Worm (Caenorhabditis elegans) whole organism, L4 larva: ENCODE results near the gene rbg-3.

Source experiments
- D1046.2 ChIP-seq: fragments of 200-800 bp; sonication (Bioruptor generic); IDR thresholded peaks from 2 replicates; pipeline ENCODE4 v1.3.6; 2022; ENCODE audit warnings: missing genetic modification characterization, missing compliant biosample characterization
- F10B5.3 ChIP-seq: sonication (generic microtip); optimal IDR thresholded peaks from 2 replicates; lab custom pipeline; 2016; ENCODE audit warnings: mild to moderate bottlenecking, missing genetic modification characterization, missing compliant biosample characterization
- F37D6.2 ChIP-seq: sonication (generic microtip); optimal IDR thresholded peaks from 2 replicates; lab custom pipeline; 2016; ENCODE audit warnings: mild to moderate bottlenecking, missing genetic modification characterization, missing compliant biosample characterization
- R02D3.7 ChIP-seq: fragments of 150-350 bp; sonication (generic microtip); optimal IDR thresholded peaks from 3 replicates; lab custom pipeline; 2014; ENCODE audit warnings: missing biosample characterization, missing genetic modification characterization
- T26A8.4 ChIP-seq: fragments of 200-800 bp; sonication (Bioruptor generic); IDR thresholded peaks from 2 replicates; pipeline ENCODE4 v1.3.6; 2022; ENCODE audit warnings: missing genetic modification characterization, missing compliant biosample characterization
- aha-1 ChIP-seq: fragments of 150-350 bp; peaks from one replicate; lab custom pipeline; 2014; ENCODE audit warnings: missing biosample characterization, missing genetic modification characterization
- ama-1 ChIP-seq: fragments of 150-350 bp; optimal IDR thresholded peaks from 2 replicates; lab custom pipeline; 2014; ENCODE audit warnings: inconsistent platforms, mixed read lengths
- ceh-32 ChIP-seq: sonication (generic microtip); optimal IDR thresholded peaks from 2 replicates; lab custom pipeline; 2016; ENCODE audit warnings: mild to moderate bottlenecking, missing genetic modification characterization, missing compliant biosample characterization; ENCODE audit not compliant: poor library complexity
- ctbp-1 ChIP-seq: fragments of 200-800 bp; sonication (Bioruptor generic); IDR thresholded peaks from 2 replicates; pipeline ENCODE4 v1.3.6; 2022; ENCODE audit warnings: missing genetic modification reagents, missing genetic modification characterization, missing compliant biosample characterization
- daf-16 ChIP-seq, 3 experiments: sonication (generic microtip); optimal IDR thresholded peaks; 2 replicates each; lab custom pipeline; 2016 to 2017; ENCODE audit warnings: missing genetic modification characterization in 3 of 3, missing genetic modification reagents in 3 of 3, mild to moderate bottlenecking in 2 of 3, missing compliant biosample characterization in 2 of 3, missing biosample characterization in 1 of 3, moderate library complexity in 1 of 3
- dmd-6 ChIP-seq: fragments of 200-800 bp; sonication (Bioruptor generic); IDR thresholded peaks from 2 replicates; pipeline ENCODE4 v1.3.6; 2022; ENCODE audit warnings: missing genetic modification reagents, missing genetic modification characterization, missing compliant biosample characterization
- dmd-8 ChIP-seq: fragments of 200-800 bp; sonication (Bioruptor generic); IDR thresholded peaks from 2 replicates; pipeline ENCODE4 v1.3.6; 2022; ENCODE audit warnings: missing genetic modification characterization, missing compliant biosample characterization
- dpl-1 ChIP-seq: fragments of 150-350 bp; optimal IDR thresholded peaks from 2 replicates; lab custom pipeline; 2014; ENCODE audit warnings: missing biosample characterization, missing genetic modification reagents, missing genetic modification characterization
- duxl-1 ChIP-seq: sonication (generic microtip); optimal IDR thresholded peaks from 2 replicates; lab custom pipeline; 2016; ENCODE audit warnings: mild to moderate bottlenecking, missing genetic modification characterization, moderate library complexity, missing compliant biosample characterization; ENCODE audit not compliant: poor library complexity
- egl-43 ChIP-seq: fragments of 200-800 bp; sonication (Bioruptor generic); IDR thresholded peaks from 2 replicates; pipeline ENCODE4 v1.3.6; 2022; ENCODE audit warnings: missing genetic modification reagents, missing genetic modification characterization, missing compliant biosample characterization
- fkh-10 ChIP-seq: fragments of 150-350 bp; optimal IDR thresholded peaks from 2 replicates; lab custom pipeline; 2014; ENCODE audit warnings: missing biosample characterization, missing genetic modification reagents, missing genetic modification characterization
- hif-1 ChIP-seq, 2 experiments: sonication (generic microtip); optimal IDR thresholded peaks; 2 replicates each; lab custom pipeline; 2016 to 2017; ENCODE audit warnings: missing compliant biosample characterization in 2 of 2, missing genetic modification characterization in 2 of 2, missing genetic modification reagents in 2 of 2, missing genotype in 2 of 2, mild to moderate bottlenecking in 1 of 2
- hlh-11 ChIP-seq: fragments of 200-800 bp; sonication (Bioruptor generic); optimal IDR thresholded peaks from 2 replicates; lab custom pipeline; 2018; ENCODE audit warnings: mild to moderate bottlenecking, missing genetic modification characterization, missing compliant biosample characterization
- hmg-1.1 ChIP-seq: fragments of 200-800 bp; sonication (Bioruptor generic); IDR thresholded peaks from 2 replicates; pipeline ENCODE4 v1.3.6; 2022; ENCODE audit warnings: missing genetic modification reagents, missing genetic modification characterization, missing compliant biosample characterization
- lin-13 ChIP-seq: fragments of 150-350 bp; optimal IDR thresholded peaks from 2 replicates; lab custom pipeline; 2014; ENCODE audit warnings: missing biosample characterization, missing genetic modification reagents, missing genetic modification characterization
- lin-38 ChIP-seq: fragments of 200-800 bp; sonication (Bioruptor generic); IDR thresholded peaks from 2 replicates; pipeline ENCODE4 v1.3.6; 2022; ENCODE audit warnings: missing genetic modification reagents, missing genetic modification characterization, missing compliant biosample characterization
- lin-39 ChIP-seq: fragments of 150-350 bp; optimal IDR thresholded peaks from 2 replicates; lab custom pipeline; 2014; ENCODE audit warnings: missing biosample characterization, missing genetic modification reagents, missing genetic modification characterization
- lsy-2 ChIP-seq, 2 experiments: fragments of 150-350 bp in 1 of 2; sonication (generic microtip) in 1 of 2; optimal IDR thresholded peaks; 2 replicates each; lab custom pipeline; 2014 to 2017; ENCODE audit warnings: missing biosample characterization in 2 of 2, missing genetic modification characterization in 2 of 2
- mdl-1 ChIP-seq, 2 experiments: fragments of 150-350 bp in 1 of 2; sonication (generic microtip) in 1 of 2; optimal IDR thresholded peaks; 2 replicates each; lab custom pipeline; 2014 to 2017; ENCODE audit warnings: missing biosample characterization in 2 of 2, missing genetic modification characterization in 2 of 2
- mdt-29 ChIP-seq: fragments of 200-800 bp; sonication (Bioruptor generic); IDR thresholded peaks from 2 replicates; pipeline ENCODE4 v1.3.6; 2022; ENCODE audit warnings: missing genetic modification reagents, missing genetic modification characterization, missing compliant biosample characterization
- mep-1 ChIP-seq: fragments of 150-350 bp; sonication (generic microtip); optimal IDR thresholded peaks from 3 replicates; lab custom pipeline; 2014; ENCODE audit warnings: missing biosample characterization, missing genetic modification characterization
- mes-2 ChIP-seq: sonication (generic microtip); optimal IDR thresholded peaks from 2 replicates; lab custom pipeline; 2016; ENCODE audit warnings: missing genotype, mild to moderate bottlenecking, missing genetic modification characterization, missing compliant biosample characterization; ENCODE audit not compliant: poor library complexity, severe bottlenecking
- nhr-10 ChIP-seq: fragments of 150-350 bp; optimal IDR thresholded peaks from 2 replicates; lab custom pipeline; 2014; ENCODE audit warnings: missing biosample characterization, missing genetic modification characterization
- nhr-11 ChIP-seq: fragments of 150-350 bp; optimal IDR thresholded peaks from 2 replicates; lab custom pipeline; 2014; ENCODE audit warnings: missing biosample characterization, missing genetic modification characterization
- nhr-28 ChIP-seq: fragments of 150-350 bp; optimal IDR thresholded peaks from 2 replicates; lab custom pipeline; 2014; ENCODE audit warnings: missing biosample characterization, missing genetic modification characterization
- nhr-41 ChIP-seq: fragments of 200-800 bp; sonication (Bioruptor generic); IDR thresholded peaks from 2 replicates; pipeline ENCODE4 v1.3.6; 2022; ENCODE audit warnings: missing genetic modification reagents, missing genetic modification characterization, missing compliant biosample characterization
- nhr-48 ChIP-seq: sonication (generic microtip); optimal IDR thresholded peaks from 2 replicates; lab custom pipeline; 2016; ENCODE audit warnings: mild to moderate bottlenecking, missing genetic modification characterization, missing compliant biosample characterization
- nhr-6 ChIP-seq: fragments of 150-350 bp; optimal IDR thresholded peaks from 2 replicates; lab custom pipeline; 2014; ENCODE audit warnings: missing biosample characterization, missing genetic modification characterization
- nhr-76 ChIP-seq: fragments of 150-350 bp; optimal IDR thresholded peaks from 2 replicates; lab custom pipeline; 2014; ENCODE audit warnings: missing biosample characterization, missing genetic modification characterization
- pha-4 ChIP-seq, 2 experiments: fragments of 150-350 bp in 1 of 2; fragments of 200-800 bp in 1 of 2; sonication (Bioruptor generic) in 1 of 2; IDR thresholded peaks in 1 of 2; optimal IDR thresholded peaks in 1 of 2; 2 replicates each; pipeline versions ENCODE4 v1.3.6 to Lab custom; 2014 to 2022; ENCODE audit warnings: missing genetic modification characterization in 2 of 2, missing genetic modification reagents in 2 of 2, missing biosample characterization in 1 of 2, missing compliant biosample characterization in 1 of 2
- php-3 ChIP-seq: fragments of 200-800 bp; sonication (Bioruptor generic); IDR thresholded peaks from 2 replicates; pipeline ENCODE4 v1.3.6; 2022; ENCODE audit warnings: missing genetic modification reagents, missing genetic modification characterization, missing compliant biosample characterization
- rbr-2 ChIP-seq: sonication (generic microtip); optimal IDR thresholded peaks from 2 replicates; lab custom pipeline; 2016; ENCODE audit warnings: missing genotype, missing genetic modification characterization, missing compliant biosample characterization
- sdz-12 ChIP-seq: fragments of 200-800 bp; sonication (Bioruptor generic); optimal IDR thresholded peaks from 2 replicates; lab custom pipeline; 2018; ENCODE audit warnings: mild to moderate bottlenecking, missing genetic modification characterization, missing compliant biosample characterization
- set-16 ChIP-seq: fragments of 200-800 bp; sonication (Bioruptor generic); IDR thresholded peaks from 2 replicates; pipeline ENCODE4 v1.3.6; 2022; ENCODE audit warnings: missing genetic modification reagents, missing genetic modification characterization, missing compliant biosample characterization
- spr-1 ChIP-seq: sonication (generic microtip); optimal IDR thresholded peaks from 2 replicates; lab custom pipeline; 2016; ENCODE audit warnings: mild to moderate bottlenecking, missing genetic modification characterization, missing compliant biosample characterization
- tra-1 ChIP-seq: fragments of 200-800 bp; sonication (Bioruptor generic); IDR thresholded peaks from 2 replicates; pipeline ENCODE4 v1.3.6; 2022; ENCODE audit warnings: missing genetic modification reagents, missing genetic modification characterization, missing compliant biosample characterization
- unc-62 ChIP-seq, 3 experiments: fragments of 150-350 bp in 1 of 3; sonication (generic microtip); optimal IDR thresholded peaks in 2 of 3; peaks in 1 of 3; 1 replicate in 1 of 3; 2 replicates in 2 of 3; lab custom pipeline; 2014 to 2017; ENCODE audit warnings: missing biosample characterization in 3 of 3, missing genetic modification characterization in 3 of 3, missing genetic modification reagents in 3 of 3, missing genotype in 1 of 3
- zag-1 ChIP-seq: fragments of 150-350 bp; optimal IDR thresholded peaks from 2 replicates; lab custom pipeline; 2014; ENCODE audit warnings: missing biosample characterization, missing genetic modification characterization
- zfp-2 ChIP-seq: sonication (generic microtip); optimal IDR thresholded peaks from 2 replicates; lab custom pipeline; 2016; ENCODE audit warnings: mild to moderate bottlenecking, missing genetic modification characterization, missing compliant biosample characterization

rbg-3 gene

DNA sequence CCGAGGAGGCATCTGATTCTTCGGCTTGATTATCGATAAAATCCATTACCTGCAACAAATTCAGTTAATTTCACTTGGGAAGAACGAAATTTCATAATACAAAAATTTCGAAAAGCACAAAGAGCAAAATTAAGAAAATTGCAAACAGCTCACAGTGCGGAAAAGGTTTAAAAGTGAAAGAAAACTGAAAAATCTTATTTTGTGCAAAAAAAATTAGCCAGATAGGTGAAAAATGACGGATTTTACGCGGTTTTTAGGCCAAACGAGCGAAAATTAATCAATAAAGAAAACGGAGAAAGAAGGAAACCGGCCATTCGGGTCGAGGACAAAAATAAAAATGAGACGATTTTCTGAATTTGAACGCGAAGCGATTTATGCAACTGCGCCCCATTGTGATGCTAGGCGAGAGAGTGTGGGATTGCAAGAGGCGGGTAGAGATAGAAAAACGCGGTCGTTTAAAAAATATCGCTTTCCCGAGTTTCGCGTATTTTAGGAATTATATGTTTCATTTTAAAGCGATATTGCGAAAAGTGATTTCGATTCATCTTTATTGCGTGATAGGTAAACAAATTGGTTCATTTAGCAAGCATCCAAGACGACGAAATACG is 33.5 kb upstream of the rbg-3 start, which contains the start of gene emb-5:
emb-5 (minus strand) TSS at position 51 of the 608 bp plus-strand sequence.
- TF ChIP-seq php-3 (GFP tag; lab: Robert Waterston, UW) = no peak
- TF ChIP-seq nhr-6 (tag; lab: Kevin White, UChicago) = peak; percentile 21
- TF ChIP-seq dmd-8 (GFP tag; lab: Robert Waterston, UW) = no peak
- peak; percentile 74 for TF ChIP-seq mes-2
- TF ChIP-seq ama-1 (lab: Kevin White, UChicago) = peak; percentile 68
- no peak for TF ChIP-seq daf-16 (GFP tag; optimal IDR thresholded peaks at IDR 0.05; lab: Kevin White, UChicago)
- TF ChIP-seq daf-16 (tag; optimal IDR thresholded peaks at IDR 0.05; lab: Kevin White, UChicago) = peak; percentile 10
- TF ChIP-seq nhr-76 (tag; lab: Kevin White, UChicago) = no peak
- TF ChIP-seq unc-62 (GFP tag; optimal IDR thresholded peaks at IDR 0.05 in 1 of 2; lab: Kevin White, UChicago) = peak in 1 of 2 experiments; percentile 5
- TF ChIP-seq unc-62 (tag; optimal IDR thresholded peaks at IDR 0.05; lab: Kevin White, UChicago) = no peak
- TF ChIP-seq D1046.2 (GFP tag; lab: Robert Waterston, UW) = no peak
- no peak for TF ChIP-seq pha-4 (GFP tag; IDR thresholded peaks at IDR 0.05; lab: Robert Waterston, UW)
- no peak for TF ChIP-seq pha-4 (tag; optimal IDR thresholded peaks at IDR 0.05; lab: Kevin White, UChicago)
- peak; percentile 27 for TF ChIP-seq nhr-28
- no peak for TF ChIP-seq tra-1 (GFP tag; lab: Robert Waterston, UW)
- peak; percentile 92 for TF ChIP-seq dpl-1
- TF ChIP-seq F10B5.3 (tag; lab: Kevin White, UChicago) = no peak
- TF ChIP-seq lin-38 (GFP tag; lab: Robert Waterston, UW) = peak; percentile 94
- no peak for TF ChIP-seq F37D6.2
- 0 out of 2 replicates have a peak, but pooled peaks have one; percentile 28 for TF ChIP-seq T26A8.4 (GFP tag; lab: Robert Waterston, UW)
- TF ChIP-seq hmg-1.1 (GFP tag; lab: Robert Waterston, UW) = no peak; the same call in none of the 2 replicates

DNA sequence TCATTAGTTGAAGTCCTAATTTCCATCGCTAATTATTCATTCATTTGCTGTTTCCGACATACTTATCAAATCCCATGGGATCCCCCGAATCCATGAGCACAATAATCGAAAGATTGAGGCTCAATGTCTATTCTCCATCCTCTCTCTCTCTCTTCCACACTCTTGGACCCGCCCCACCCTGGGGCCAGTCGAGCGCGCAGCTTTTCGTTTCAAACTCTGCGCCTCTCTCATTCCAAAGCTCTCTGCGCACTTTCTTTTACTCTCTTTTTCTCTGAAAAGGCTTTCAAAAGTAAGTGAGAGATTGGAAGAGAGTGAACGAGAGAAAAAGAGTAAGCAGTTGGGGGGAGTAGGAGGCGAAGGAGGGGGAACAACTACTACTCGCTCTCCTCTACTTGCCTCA is 32.5 kb upstream of the rbg-3 start, which contains the start of gene acy-1:
acy-1 (plus strand) TSS at position 346 of the 400 bp plus-strand sequence.
- TF ChIP-seq dmd-6 (peak; percentile 28; the same call in 1 of the 2 replicates), spr-1 (tag; lab: Kevin White, UChicago) (no peak), duxl-1 (tag; lab: Kevin White, UChicago) (no peak), nhr-41 (GFP tag; lab: Robert Waterston, UW) (no peak), fkh-10 (peak; percentile 83), set-16 (GFP tag; lab: Robert Waterston, UW) (peak; percentile 61), zfp-2 (tag; lab: Kevin White, UChicago) (no peak), rbr-2 (peak; percentile 76), hif-1 (tag; optimal IDR thresholded peaks at IDR 0.05; lab: Kevin White, UChicago) (peak in 1 of 2 experiments; percentile 10), lin-38 (GFP tag; lab: Robert Waterston, UW) (peak; percentile 65), dpl-1 (peak; percentile 58), egl-43 (GFP tag; lab: Robert Waterston, UW) (0 out of 2 replicates have a peak, but pooled peaks have one; percentile 34), mdl-1 (tag; optimal IDR thresholded peaks at IDR 0.05; lab: Kevin White, UChicago) (peak in 1 of 2 experiments; percentile 30), dmd-8 (GFP tag; lab: Robert Waterston, UW) (0 out of 2 replicates have a peak, but pooled peaks have one; percentile 48), F37D6.2 (peak; percentile 42), zag-1 (tag; lab: Kevin White, UChicago) (no peak), mes-2 (peak; percentile 45), sdz-12 (GFP tag; lab: Kevin White, UChicago) (no peak), mep-1 (tag; lab: Kevin White, UChicago) (peak; percentile 74), daf-16 (GFP tag; optimal IDR thresholded peaks at IDR 0.05; lab: Kevin White, UChicago) (peak in 1 of 2 experiments; percentile 14), daf-16 (tag; optimal IDR thresholded peaks at IDR 0.05; lab: Kevin White, UChicago) (no peak), ceh-32 (tag; lab: Kevin White, UChicago) (no peak), aha-1 (peak; percentile 95), lin-39 (no peak), R02D3.7 (no peak), mdt-29 (GFP tag; lab: Robert Waterston, UW) (no peak), lsy-2 (tag; optimal IDR thresholded peaks at IDR 0.05; lab: Kevin White, UChicago) (peak; percentile 66 to 84), nhr-10 (no peak), unc-62 (GFP tag; optimal IDR thresholded peaks at IDR 0.05 in 1 of 2; lab: Kevin White, UChicago) (peak in 1 of 2 experiments; percentile 30), unc-62 (tag; optimal IDR thresholded peaks at IDR 0.05; lab: Kevin White, UChicago) (no peak), hmg-1.1 (GFP tag; lab: Robert Waterston, UW) (peak; percentile 79), pha-4 (GFP tag; IDR thresholded peaks at IDR 0.05; lab: Robert Waterston, UW) (no peak), pha-4 (tag; optimal IDR thresholded peaks at IDR 0.05; lab: Kevin White, UChicago) (peak; percentile 14), hlh-11 (tag; lab: Kevin White, UChicago) (peak; percentile 60), nhr-11 (tag; lab: Kevin White, UChicago) (peak; percentile 79), lin-13 (GFP tag; lab: Kevin White, UChicago) (peak; percentile 19), ctbp-1 (GFP tag; lab: Robert Waterston, UW) (peak; percentile 70), nhr-48 (tag; lab: Kevin White, UChicago) (no peak)
